Fruit fly (Drosophila melanogaster) whole organism, embryonic: ENCODE results near the gene CG31798.
A peak's percentile ranks its signal among the peaks of the same experiment; 100 is the strongest.

Experiments
- CG10147 ChIP-seq: fragments of 200-800 bp; sonication (Bioruptor generic); optimal IDR thresholded peaks from 2 replicates; lab custom pipeline; 2019; ENCODE audit warnings: missing biosample characterization, mild to moderate bottlenecking, missing genetic modification characterization, moderate library complexity
- CG11504 ChIP-seq: fragments of 200-800 bp; sonication (Bioruptor generic); optimal IDR thresholded peaks from 3 replicates; lab custom pipeline; 2019; ENCODE audit warnings: missing biosample characterization, mild to moderate bottlenecking, missing genetic modification characterization, moderate library complexity
- CG12236 ChIP-seq: fragments of 200-800 bp; sonication (Bioruptor generic); optimal IDR thresholded peaks from 2 replicates; lab custom pipeline; 2016; ENCODE audit warnings: missing biosample characterization, missing genetic modification characterization
- CG13296 ChIP-seq: fragments of 200-800 bp; sonication (Bioruptor generic); optimal IDR thresholded peaks from 3 replicates; lab custom pipeline; 2018; ENCODE audit warnings: missing biosample characterization, mild to moderate bottlenecking, missing genetic modification characterization
- CG13424 ChIP-seq: fragments of 200-800 bp; sonication (Bioruptor generic); optimal IDR thresholded peaks from 2 replicates; lab custom pipeline; 2019; ENCODE audit warnings: missing biosample characterization, mild to moderate bottlenecking, missing genetic modification characterization, moderate library complexity
- CG14014 ChIP-seq: fragments of 200-800 bp; sonication (Bioruptor generic); IDR thresholded peaks from 2 replicates; pipeline ENCODE4 v1.3.6; 2022; ENCODE audit warnings: missing biosample characterization, missing genetic modification characterization
- CG15696 ChIP-seq: fragments of 200-800 bp; sonication (Bioruptor generic); optimal IDR thresholded peaks from 2 replicates; lab custom pipeline; 2019; ENCODE audit warnings: missing biosample characterization, mild to moderate bottlenecking, missing genetic modification characterization, moderate library complexity
- CG17361 ChIP-seq: fragments of 200-800 bp; sonication (Bioruptor generic); IDR thresholded peaks from 3 replicates; pipeline ENCODE4 v1.3.6; 2022; ENCODE audit warnings: missing biosample characterization, missing genetic modification characterization
- CG17568 ChIP-seq: fragments of 200-800 bp; sonication (Bioruptor generic); optimal IDR thresholded peaks from 2 replicates; lab custom pipeline; 2018; ENCODE audit warnings: missing biosample characterization, mild to moderate bottlenecking, missing genetic modification characterization, moderate library complexity
- CG18476 ChIP-seq: fragments of 200-800 bp; sonication (Bioruptor generic); optimal IDR thresholded peaks from 2 replicates; lab custom pipeline; 2016; ENCODE audit warnings: missing biosample characterization, mild to moderate bottlenecking, missing genetic modification characterization
- CG31388 ChIP-seq: fragments of 200-800 bp; sonication (Bioruptor generic); optimal IDR thresholded peaks from 2 replicates; lab custom pipeline; 2016; ENCODE audit warnings: missing biosample characterization, missing genetic modification characterization
- CG33557 ChIP-seq: fragments of 200-800 bp; sonication (Bioruptor generic); optimal IDR thresholded peaks from 2 replicates; lab custom pipeline; 2019; ENCODE audit warnings: missing biosample characterization, mild to moderate bottlenecking, missing genetic modification characterization, moderate library complexity
- CG43689 ChIP-seq: fragments of 200-800 bp; sonication (Bioruptor generic); IDR thresholded peaks from 2 replicates; pipeline ENCODE4 v1.3.6; 2022; ENCODE audit warnings: missing biosample characterization, missing genetic modification characterization
- CG4617 ChIP-seq: fragments of 200-800 bp; sonication (Bioruptor generic); optimal IDR thresholded peaks from 3 replicates; lab custom pipeline; 2016; ENCODE audit warnings: missing biosample characterization, missing genetic modification characterization, borderline replicate concordance
- CG5245 ChIP-seq: fragments of 200-800 bp; sonication (Bioruptor generic); optimal IDR thresholded peaks from 3 replicates; lab custom pipeline; 2016; ENCODE audit warnings: missing biosample characterization, missing genetic modification characterization
- CG7963 ChIP-seq: fragments of 200-800 bp; sonication (Bioruptor generic); IDR thresholded peaks from 3 replicates; pipeline ENCODE4 v1.3.6; 2022; ENCODE audit warnings: missing biosample characterization, missing genetic modification characterization; ENCODE audit not compliant: partially characterized antibody
- CG8290 ChIP-seq, 3 experiments: fragments of 200-800 bp; sonication (Bioruptor generic); optimal IDR thresholded peaks; 2 replicates each; lab custom pipeline; 2016 to 2019; ENCODE audit warnings: missing biosample characterization in 3 of 3, missing genetic modification characterization in 3 of 3, mild to moderate bottlenecking in 2 of 3, moderate library complexity in 1 of 3
- CG9797 ChIP-seq: fragments of 200-800 bp; sonication (Bioruptor generic); optimal IDR thresholded peaks from 3 replicates; lab custom pipeline; 2018; ENCODE audit warnings: missing biosample characterization, mild to moderate bottlenecking, missing genetic modification characterization
- Dek ChIP-seq: fragments of 200-800 bp; sonication (Bioruptor generic); optimal IDR thresholded peaks from 3 replicates; lab custom pipeline; 2019; ENCODE audit warnings: missing biosample characterization, mild to moderate bottlenecking, missing genetic modification characterization, moderate library complexity
- Dll ChIP-seq: fragments of 200-800 bp; sonication (Bioruptor generic); IDR thresholded peaks from 4 replicates; pipeline ENCODE4 v1.3.6; 2022; ENCODE audit warnings: missing biosample characterization, missing genetic modification characterization; ENCODE audit not compliant: partially characterized antibody
- GATAe ChIP-seq: fragments of 200-800 bp; sonication (Bioruptor generic); conservative IDR thresholded peaks from 2 replicates; pipeline ENCODE4 v1.3.6; 2022; ENCODE audit warnings: missing biosample characterization, missing genetic modification characterization
- HLHmδ ChIP-seq: fragments of 200-800 bp; sonication (Bioruptor generic); optimal IDR thresholded peaks from 2 replicates; lab custom pipeline; 2018; ENCODE audit warnings: missing biosample characterization, mild to moderate bottlenecking, missing genetic modification characterization, moderate library complexity
- Oli ChIP-seq: fragments of 200-800 bp; sonication (Bioruptor generic); optimal IDR thresholded peaks from 2 replicates; lab custom pipeline; 2018; ENCODE audit warnings: missing biosample characterization, mild to moderate bottlenecking, missing genetic modification characterization, moderate library complexity
- PHDP ChIP-seq: fragments of 200-800 bp; sonication (Bioruptor generic); optimal IDR thresholded peaks from 3 replicates; lab custom pipeline; 2018; ENCODE audit warnings: missing biosample characterization, mild to moderate bottlenecking, missing genetic modification characterization, moderate library complexity
- btn ChIP-seq: fragments of 200-800 bp; sonication (Bioruptor generic); optimal IDR thresholded peaks from 2 replicates; lab custom pipeline; 2016; ENCODE audit warnings: missing biosample characterization, missing genetic modification characterization
- cad ChIP-seq: fragments of >200 bp; optimal IDR thresholded peaks from 2 replicates; lab custom pipeline; 2017; ENCODE audit warnings: missing biosample characterization, missing genetic modification characterization
- corto ChIP-seq: fragments of 200-800 bp; sonication (Bioruptor generic); optimal IDR thresholded peaks from 2 replicates; lab custom pipeline; 2016; ENCODE audit warnings: missing biosample characterization, mild to moderate bottlenecking, missing genetic modification characterization, moderate library complexity
- da ChIP-seq: fragments of 200-800 bp; sonication (Bioruptor generic); optimal IDR thresholded peaks from 2 replicates; lab custom pipeline; 2016; ENCODE audit warnings: missing biosample characterization, missing genetic modification characterization
- gce ChIP-seq: fragments of 200-800 bp; sonication (Bioruptor generic); IDR thresholded peaks from 3 replicates; pipeline ENCODE4 v1.3.6; 2022; ENCODE audit warnings: missing biosample characterization, missing genetic modification characterization
- gcm ChIP-seq: fragments of 200-800 bp; sonication (Bioruptor generic); optimal IDR thresholded peaks from 2 replicates; lab custom pipeline; 2019; ENCODE audit warnings: missing biosample characterization, mild to moderate bottlenecking, missing genetic modification characterization, moderate library complexity
- gem ChIP-seq: fragments of 200-800 bp; sonication (Bioruptor generic); optimal IDR thresholded peaks from 2 replicates; lab custom pipeline; 2019; ENCODE audit warnings: missing biosample characterization, mild to moderate bottlenecking, missing genetic modification characterization, moderate library complexity
- her ChIP-seq: fragments of 200-800 bp; sonication (Bioruptor generic); optimal IDR thresholded peaks from 2 replicates; lab custom pipeline; 2016; ENCODE audit warnings: missing biosample characterization, missing genetic modification characterization
- insv ChIP-seq, 2 experiments: fragments of 200-800 bp; sonication (Bioruptor generic); optimal IDR thresholded peaks; 3 replicates each; lab custom pipeline; 2016 to 2018; ENCODE audit warnings: missing biosample characterization in 2 of 2, missing genetic modification characterization in 2 of 2
- lilli ChIP-seq: fragments of 200-800 bp; sonication (Bioruptor generic); optimal IDR thresholded peaks from 3 replicates; lab custom pipeline; 2016; ENCODE audit warnings: missing biosample characterization, missing genetic modification characterization
- lmd ChIP-seq: fragments of 200-800 bp; sonication (Bioruptor generic); IDR thresholded peaks from 2 replicates; pipeline ENCODE4 v1.3.6; 2022; ENCODE audit warnings: missing biosample characterization, missing genetic modification characterization
- lov ChIP-seq, 2 experiments: fragments of 200-800 bp in 1 of 2; fragments of >200 bp in 1 of 2; sonication (Bioruptor generic) in 1 of 2; IDR thresholded peaks in 1 of 2; optimal IDR thresholded peaks in 1 of 2; 2 replicates in 1 of 2; 3 replicates in 1 of 2; pipeline versions ENCODE4 v1.3.6 to Lab custom; 2017 to 2022; ENCODE audit warnings: missing biosample characterization in 1 of 2, missing genetic modification characterization in 1 of 2
- maf-S ChIP-seq: fragments of 200-800 bp; sonication (Bioruptor generic); optimal IDR thresholded peaks from 2 replicates; lab custom pipeline; 2016; ENCODE audit warnings: missing biosample characterization, missing genetic modification characterization
- nau ChIP-seq: fragments of 200-800 bp; sonication (Bioruptor generic); optimal IDR thresholded peaks from 3 replicates; lab custom pipeline; 2017; ENCODE audit warnings: missing biosample characterization, mild to moderate bottlenecking, missing genetic modification characterization, missing genetic modification reagents
- nerfin-2 ChIP-seq: fragments of 200-800 bp; sonication (Bioruptor generic); IDR thresholded peaks from 2 replicates; pipeline ENCODE4 v1.3.6; 2022; ENCODE audit warnings: missing biosample characterization, missing genetic modification characterization; ENCODE audit not compliant: partially characterized antibody
- pho ChIP-seq: fragments of 200-800 bp; sonication (Bioruptor generic); optimal IDR thresholded peaks from 2 replicates; lab custom pipeline; 2016; ENCODE audit warnings: missing biosample characterization, missing genetic modification characterization
- psq ChIP-seq: fragments of 200-800 bp; sonication (Bioruptor generic); optimal IDR thresholded peaks from 2 replicates; lab custom pipeline; 2017; ENCODE audit warnings: missing biosample characterization, missing genetic modification characterization
- pum ChIP-seq: fragments of 200-800 bp; sonication (Bioruptor generic); optimal IDR thresholded peaks from 2 replicates; lab custom pipeline; 2016; ENCODE audit warnings: missing biosample characterization, missing genetic modification characterization
- seq ChIP-seq: fragments of 200-800 bp; sonication (Bioruptor generic); IDR thresholded peaks from 2 replicates; pipeline ENCODE4 v1.3.6; 2022; ENCODE audit warnings: missing biosample characterization, missing genetic modification characterization
- ssp ChIP-seq: fragments of 200-800 bp; sonication (Bioruptor generic); IDR thresholded peaks from 2 replicates; pipeline ENCODE4 v1.3.6; 2022; ENCODE audit warnings: missing biosample characterization, missing genetic modification characterization
- vvl ChIP-seq: fragments of 200-800 bp; sonication (Bioruptor generic); IDR thresholded peaks from 2 replicates; pipeline ENCODE4 v1.3.6; 2022; ENCODE audit warnings: missing biosample characterization, missing genetic modification characterization
- zf30C ChIP-seq: fragments of 200-800 bp; sonication (Bioruptor generic); optimal IDR thresholded peaks from 3 replicates; lab custom pipeline; 2018; ENCODE audit warnings: missing biosample characterization, mild to moderate bottlenecking, missing genetic modification characterization
- zfh2 ChIP-seq: fragments of 200-800 bp; sonication (Bioruptor generic); optimal IDR thresholded peaks from 2 replicates; lab custom pipeline; 2016; ENCODE audit warnings: missing biosample characterization, missing genetic modification characterization

CG31798 gene

dm6 chr2L:19398317-19399234 lies 4.6 kb downstream of the CG31798 start, which contains the start of gene CG17544 (continued):
- TF ChIP-seq gem (tag; lab: Kevin White, UChicago) (peak; percentile 90), CG10147 (GFP tag; lab: Kevin White, UChicago) (peak; percentile 40), zf30C (peak; percentile 83), CG43689 (no peak), CG4617 (peak; percentile 36), CG9797 (GFP tag; lab: Kevin White, UChicago) (no peak), CG31388 (GFP tag; lab: Kevin White, UChicago) (peak; percentile 6), GATAe (GFP tag; lab: Robert Waterston, UW) (no peak), CG14014 (peak; percentile 48), vvl (GFP tag; lab: Robert Waterston, UW) (peak; percentile 55), CG5245 (GFP tag; lab: Kevin White, UChicago) (no peak), lilli (GFP tag; lab: Kevin White, UChicago) (peak; percentile 27), ssp (GFP tag; lab: Robert Waterston, UW) (peak; percentile 54), gcm (peak; percentile 87), seq (GFP tag; lab: Robert Waterston, UW) (no peak; the same call in 1 of the 2 replicates), lov (optimal IDR thresholded peaks at IDR 0.05; lab: Kevin White, UChicago) (no peak), lov (GFP tag; IDR thresholded peaks at IDR 0.05; lab: Robert Waterston, UW) (no peak), nerfin-2 (GFP tag; lab: Robert Waterston, UW) (no peak), pho (GFP tag; lab: Kevin White, UChicago) (peak; percentile 26), CG17361 (GFP tag; lab: Robert Waterston, UW) (peak; percentile 87), CG33557 (GFP tag; lab: Kevin White, UChicago) (peak; percentile 83), btn (GFP tag; lab: Kevin White, UChicago) (no peak), cad (GFP tag; lab: Kevin White, UChicago) (no peak), CG18476 (no peak), CG15696 (tag; lab: Kevin White, UChicago) (peak; percentile 71), her (GFP tag; lab: Kevin White, UChicago) (no peak), CG11504 (peak; percentile 86), Dll (no peak), maf-S (no peak), PHDP (tag; lab: Kevin White, UChicago) (peak; percentile 76), CG8290 (GFP tag; optimal IDR thresholded peaks at IDR 0.05; lab: Kevin White, UChicago) (peak; percentile 19), CG8290 (tag; optimal IDR thresholded peaks at IDR 0.05; lab: Kevin White, UChicago) (peak in 1 of 2 experiments; percentile 75), da (GFP tag; lab: Kevin White, UChicago) (no peak), CG12236 (GFP tag; lab: Kevin White, UChicago) (no peak), nau (GFP tag; lab: Kevin White, UChicago) (peak; percentile 70), CG13424 (tag; lab: Kevin White, UChicago) (peak; percentile 89), CG17568 (GFP tag; lab: Kevin White, UChicago) (no peak), pum (GFP tag; lab: Kevin White, UChicago) (peak; percentile 4), gce (GFP tag; lab: Robert Waterston, UW) (peak; percentile 56; the same call in 1 of the 3 replicates), CG13296 (GFP tag; lab: Kevin White, UChicago) (peak; percentile 81), psq (GFP tag; lab: Kevin White, UChicago) (no peak), insv (GFP tag; optimal IDR thresholded peaks at IDR 0.05; lab: Kevin White, UChicago) (peak in 1 of 2 experiments; percentile 28), lmd (GFP tag; lab: Robert Waterston, UW) (peak; percentile 51; the same call in 1 of the 2 replicates), corto (no peak), HLHmδ (peak; percentile 4), CG7963 (GFP tag; lab: Robert Waterston, UW) (no peak), Dek (tag; lab: Kevin White, UChicago) (peak; percentile 79), Oli (peak; percentile 85), zfh2 (GFP tag; lab: Kevin White, UChicago) (peak; percentile 58)
